Fruit fly (Drosophila melanogaster) whole organism, wandering third instar larva: Measurements from ENCODE around the gene UBL3.

Source experiments
- Jra ChIP-seq: sonication (Bioruptor generic); optimal IDR thresholded peaks from 2 replicates; lab custom pipeline; 2016; ENCODE audit warnings: missing biosample characterization, missing genetic modification characterization
- Mio ChIP-seq: sonication (Bioruptor generic); optimal IDR thresholded peaks from 2 replicates; lab custom pipeline; 2016; ENCODE audit warnings: missing biosample characterization, missing genetic modification characterization
- N ChIP-seq: fragments of >200 bp; optimal IDR thresholded peaks from 2 replicates; lab custom pipeline; 2018; ENCODE audit warnings: missing biosample characterization, missing external identifiers, missing genetic modification characterization
- Sp1 ChIP-seq: fragments of 200-800 bp; sonication (Bioruptor generic); optimal IDR thresholded peaks from 3 replicates; lab custom pipeline; 2019; ENCODE audit warnings: missing biosample characterization, mild to moderate bottlenecking, missing genetic modification characterization, moderate library complexity
- br ChIP-seq: fragments of 200-800 bp; sonication (Bioruptor generic); optimal IDR thresholded peaks from 2 replicates; lab custom pipeline; 2016; ENCODE audit warnings: missing biosample characterization, missing genetic modification characterization
- brk ChIP-seq: fragments of 200-800 bp; sonication (Bioruptor generic); optimal IDR thresholded peaks from 2 replicates; lab custom pipeline; 2016; ENCODE audit warnings: missing biosample characterization, mild to moderate bottlenecking, missing genetic modification characterization
- lola ChIP-seq: fragments of >200 bp; optimal IDR thresholded peaks from 2 replicates; lab custom pipeline; 2017; ENCODE audit warnings: missing biosample characterization, missing genetic modification characterization
- pan ChIP-seq: fragments of >200 bp; optimal IDR thresholded peaks from 2 replicates; lab custom pipeline; 2017
- psq ChIP-seq: fragments of 200-800 bp; sonication (Bioruptor generic); optimal IDR thresholded peaks from 3 replicates; lab custom pipeline; 2017; ENCODE audit warnings: missing biosample characterization, mild to moderate bottlenecking, missing genetic modification characterization, moderate library complexity

- TF ChIP-seq pan (lab: Kevin White, UChicago) (no peak), Jra (no peak), psq (GFP tag; lab: Kevin White, UChicago) (no peak), N (GFP tag; lab: Kevin White, UChicago) (no peak), br (GFP tag; lab: Kevin White, UChicago) (no peak), Mio (no peak), Sp1 (GFP tag; lab: Kevin White, UChicago) (no peak), brk (GFP tag; lab: Kevin White, UChicago) (no peak), lola (GFP tag; lab: Kevin White, UChicago) (no peak)
These were observed 15.8 kb upstream of the UBL3 start for dm6 chrX:15868781-15869180.
